Worm (Caenorhabditis elegans) whole organism, late embryonic: ENCODE results near the gene C07G3.10.

ENCODE experiments used
- ama-1 ChIP-seq: fragments of 150-350 bp; optimal IDR thresholded peaks from 2 replicates; lab custom pipeline; 2014
- che-1 ChIP-seq: sonication (generic microtip); optimal IDR thresholded peaks from 2 replicates; lab custom pipeline; 2016; ENCODE audit warnings: mild to moderate bottlenecking, missing genetic modification characterization, missing compliant biosample characterization
- dmd-4 ChIP-seq: sonication (generic microtip); optimal IDR thresholded peaks from 2 replicates; lab custom pipeline; 2016; ENCODE audit warnings: borderline replicate concordance, missing genetic modification characterization, missing compliant biosample characterization
- gmeb-2 ChIP-seq: sonication (generic microtip); optimal IDR thresholded peaks from 2 replicates; lab custom pipeline; 2016; ENCODE audit warnings: missing genetic modification characterization, inconsistent platforms, missing compliant biosample characterization
- hlh-15 ChIP-seq: sonication (generic microtip); optimal IDR thresholded peaks from 2 replicates; lab custom pipeline; 2016; ENCODE audit warnings: missing genetic modification characterization, missing compliant biosample characterization
- nfya-1 ChIP-seq: sonication (generic microtip); optimal IDR thresholded peaks from 2 replicates; lab custom pipeline; 2017; ENCODE audit warnings: missing genetic modification characterization, mild to moderate bottlenecking, missing compliant biosample characterization, antibody characterized with exemption, moderate library complexity
- npax-4 ChIP-seq: sonication (generic microtip); optimal IDR thresholded peaks from 2 replicates; lab custom pipeline; 2016; ENCODE audit warnings: missing genetic modification characterization, missing compliant biosample characterization
- tbx-7 ChIP-seq: sonication (generic microtip); optimal IDR thresholded peaks from 2 replicates; lab custom pipeline; 2016; ENCODE audit warnings: missing genotype, missing genetic modification characterization, missing compliant biosample characterization
- unc-42 ChIP-seq: sonication (generic microtip); optimal IDR thresholded peaks from 2 replicates; lab custom pipeline; 2016; ENCODE audit warnings: missing genotype, missing genetic modification characterization, missing compliant biosample characterization
- ztf-16 ChIP-seq: sonication (generic microtip); optimal IDR thresholded peaks from 2 replicates; lab custom pipeline; 2017; ENCODE audit warnings: missing genetic modification characterization, missing compliant biosample characterization

DNA sequence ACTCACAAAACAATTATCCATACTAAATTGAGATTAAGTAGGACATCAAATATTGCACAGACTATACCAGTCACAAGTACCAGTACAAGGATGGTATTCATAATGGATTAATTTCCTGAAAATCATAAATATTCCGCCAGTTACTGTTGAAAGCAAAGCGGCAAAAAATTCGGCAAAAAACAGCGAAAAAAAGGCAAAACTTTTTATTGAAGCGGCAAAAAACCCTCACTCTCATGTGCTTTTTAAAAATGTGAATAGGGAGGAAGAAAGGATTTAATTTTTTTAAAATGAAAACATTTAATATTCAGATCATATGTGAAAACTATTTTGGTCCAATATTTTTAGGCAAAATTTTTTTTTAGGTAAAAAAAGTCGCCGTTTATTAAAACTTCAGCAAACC lies 31.3 kb upstream of the C07G3.10 start, which contains the start of gene srbc-29:
- TF ChIP-seq che-1 (tag; lab: Kevin White, UChicago) = no peak
- no peak for TF ChIP-seq dmd-4
- no peak for TF ChIP-seq hlh-15 (tag; lab: Kevin White, UChicago)
- TF ChIP-seq ztf-16 (tag; lab: Kevin White, UChicago) = no peak
- TF ChIP-seq gmeb-2 (tag; lab: Kevin White, UChicago) = no peak
- TF ChIP-seq nfya-1 (tag; lab: Kevin White, UChicago) = no peak
- TF ChIP-seq ama-1 (lab: Kevin White, UChicago) = no peak
- TF ChIP-seq tbx-7 (tag; lab: Kevin White, UChicago) = no peak
- no peak for TF ChIP-seq unc-42 (tag; lab: Kevin White, UChicago)
- no peak for TF ChIP-seq npax-4 (tag; lab: Kevin White, UChicago)
